Worm (Caenorhabditis elegans): ENCODE results near the gene lec-10.

ce11 chrV:6462606-6463005, 26.3 kb downstream of the lec-10 start:
- no peak for TF ChIP-seq tra-4 (tag; optimal IDR thresholded peaks at IDR 0.05)
- no peak for TF ChIP-seq ceh-36 (tag; optimal IDR thresholded peaks at IDR 0.05)
- TF ChIP-seq ama-1 (optimal IDR thresholded peaks at IDR 0.05), result no peak
- TF ChIP-seq tbx-11 (GFP tag; IDR thresholded peaks at IDR 0.05), result no peak
- no peak for TF ChIP-seq tbx-37 (GFP tag; conservative IDR thresholded peaks at IDR 0.05)
- TF ChIP-seq flt-1 (GFP tag; IDR thresholded peaks at IDR 0.05), result no peak
- no peak for TF ChIP-seq sea-1 (GFP tag; conservative IDR thresholded peaks at IDR 0.05)
- no peak for TF ChIP-seq hmbx-1 (tag; optimal IDR thresholded peaks at IDR 0.05)

All from whole organism, early embryonic.